Worm (Caenorhabditis elegans) whole organism, mixed stage, embryonic: ENCODE results near the gene msp-77.
A peak's percentile ranks its signal among the peaks of the same experiment; 100 is the strongest.

Source experiments
- M03D4.4 ChIP-seq: sonication (generic microtip); optimal IDR thresholded peaks from 2 replicates; lab custom pipeline; 2017; ENCODE audit warnings: mild to moderate bottlenecking, missing genetic modification characterization, missing compliant biosample characterization
- bed-3 ChIP-seq: fragments of 200-800 bp; sonication (Bioruptor generic); optimal IDR thresholded peaks from 3 replicates; lab custom pipeline; 2018; ENCODE audit warnings: mild to moderate bottlenecking, missing genetic modification characterization, moderate library complexity, missing compliant biosample characterization
- blmp-1 ChIP-seq: fragments of 150-350 bp; optimal IDR thresholded peaks from 2 replicates; lab custom pipeline; 2014; ENCODE audit warnings: missing biosample characterization, missing genetic modification characterization
- ceh-43 ChIP-seq: fragments of 200-800 bp; sonication (Bioruptor generic); optimal IDR thresholded peaks from 2 replicates; lab custom pipeline; 2018; ENCODE audit warnings: mild to moderate bottlenecking, missing genetic modification characterization, moderate library complexity, missing compliant biosample characterization
- ceh-83 ChIP-seq: fragments of 200-800 bp; sonication (Bioruptor generic); optimal IDR thresholded peaks from 2 replicates; lab custom pipeline; 2018; ENCODE audit warnings: mild to moderate bottlenecking, missing genetic modification characterization, missing compliant biosample characterization
- ces-1 ChIP-seq: fragments of 150-350 bp; optimal IDR thresholded peaks from 2 replicates; lab custom pipeline; 2014; ENCODE audit warnings: missing biosample characterization, missing genetic modification reagents, missing genetic modification characterization
- drap-1 ChIP-seq: fragments of 200-800 bp; sonication (Bioruptor generic); optimal IDR thresholded peaks from 3 replicates; lab custom pipeline; 2018; ENCODE audit warnings: mild to moderate bottlenecking, missing genetic modification characterization, missing compliant biosample characterization
- elt-1 ChIP-seq: sonication (generic microtip); optimal IDR thresholded peaks from 2 replicates; lab custom pipeline; 2017; ENCODE audit warnings: missing genetic modification characterization, mild to moderate bottlenecking, missing compliant biosample characterization, antibody characterized with exemption, moderate library complexity, borderline replicate concordance; ENCODE audit not compliant: insufficient read depth
- elt-3 ChIP-seq: fragments of 150-350 bp; optimal IDR thresholded peaks from 2 replicates; lab custom pipeline; 2014; ENCODE audit warnings: missing biosample characterization, missing genetic modification characterization
- flh-1 ChIP-seq: fragments of 200-800 bp; sonication (Bioruptor generic); optimal IDR thresholded peaks from 2 replicates; lab custom pipeline; 2018; ENCODE audit warnings: mild to moderate bottlenecking, missing genetic modification characterization, moderate library complexity, missing compliant biosample characterization
- hlh-1 ChIP-seq: fragments of 150-350 bp; optimal IDR thresholded peaks from 2 replicates; lab custom pipeline; 2014; ENCODE audit warnings: missing biosample characterization, missing genetic modification reagents, missing genetic modification characterization
- lin-13 ChIP-seq: fragments of 150-350 bp; optimal IDR thresholded peaks from 2 replicates; lab custom pipeline; 2014; ENCODE audit warnings: missing biosample characterization, missing genetic modification characterization
- lin-32 ChIP-seq: fragments of 200-800 bp; sonication (Bioruptor generic); optimal IDR thresholded peaks from 2 replicates; lab custom pipeline; 2018; ENCODE audit warnings: mild to moderate bottlenecking, missing genetic modification characterization, missing compliant biosample characterization
- lsy-2 ChIP-seq: fragments of 150-350 bp; optimal IDR thresholded peaks from 2 replicates; lab custom pipeline; 2014; ENCODE audit warnings: missing biosample characterization, missing genetic modification characterization
- mab-5 ChIP-seq: fragments of 150-350 bp; optimal IDR thresholded peaks from 2 replicates; lab custom pipeline; 2014; ENCODE audit warnings: missing biosample characterization, missing genetic modification characterization
- mep-1 ChIP-seq: fragments of 150-350 bp; optimal IDR thresholded peaks from 2 replicates; lab custom pipeline; 2017; ENCODE audit warnings: missing biosample characterization, missing genetic modification reagents, missing genetic modification characterization, inconsistent platforms
- mls-2 ChIP-seq: sonication (generic microtip); optimal IDR thresholded peaks from 2 replicates; lab custom pipeline; 2016; ENCODE audit warnings: mild to moderate bottlenecking, missing genetic modification characterization, moderate library complexity, missing compliant biosample characterization
- nhr-12 ChIP-seq: fragments of 150-350 bp; optimal IDR thresholded peaks from 2 replicates; lab custom pipeline; 2014; ENCODE audit warnings: missing biosample characterization, missing genetic modification characterization
- nhr-237 ChIP-seq: fragments of 150-350 bp; optimal IDR thresholded peaks from 2 replicates; lab custom pipeline; 2014; ENCODE audit warnings: missing biosample characterization, missing genetic modification characterization
- nhr-28 ChIP-seq: fragments of 150-350 bp; optimal IDR thresholded peaks from 2 replicates; lab custom pipeline; 2014; ENCODE audit warnings: missing biosample characterization, missing genetic modification characterization
- nhr-76 ChIP-seq: sonication (generic microtip); optimal IDR thresholded peaks from 2 replicates; lab custom pipeline; 2017; ENCODE audit warnings: missing biosample characterization, missing genetic modification characterization
- pha-4 ChIP-seq: fragments of 150-350 bp; optimal IDR thresholded peaks from 2 replicates; lab custom pipeline; 2018; ENCODE audit warnings: missing biosample characterization, missing genetic modification reagents, missing genetic modification characterization
- sptf-1 ChIP-seq: sonication (generic microtip); optimal IDR thresholded peaks from 2 replicates; lab custom pipeline; 2017; ENCODE audit warnings: mild to moderate bottlenecking, missing genetic modification characterization, moderate library complexity, missing compliant biosample characterization
- tbx-8 ChIP-seq: fragments of 200-800 bp; sonication (Bioruptor generic); optimal IDR thresholded peaks from 2 replicates; lab custom pipeline; 2018; ENCODE audit warnings: mild to moderate bottlenecking, missing genetic modification characterization, moderate library complexity, missing compliant biosample characterization
- unc-120 ChIP-seq: sonication (generic microtip); optimal IDR thresholded peaks from 2 replicates; lab custom pipeline; 2017; ENCODE audit warnings: missing genetic modification characterization, missing compliant biosample characterization; ENCODE audit not compliant: poor library complexity, severe bottlenecking
- unc-39 ChIP-seq: fragments of 150-350 bp; optimal IDR thresholded peaks from 2 replicates; lab custom pipeline; 2014; ENCODE audit warnings: missing biosample characterization, missing genetic modification characterization
- unc-62 ChIP-seq: fragments of 150-350 bp; optimal IDR thresholded peaks from 2 replicates; lab custom pipeline; 2014; ENCODE audit warnings: missing biosample characterization, missing genetic modification reagents, missing genetic modification characterization
- ztf-11 ChIP-seq: fragments of 150-350 bp; optimal IDR thresholded peaks from 2 replicates; lab custom pipeline; 2014; ENCODE audit warnings: missing biosample characterization, missing genetic modification characterization

msp-77 gene

ce11 chrIV:9869344-9869743 lies 25.1 kb upstream of the msp-77 start:
- no peak for TF ChIP-seq elt-3
- no peak for TF ChIP-seq lin-13 (tag; lab: Kevin White, UChicago)

- TF ChIP-seq mab-5 (no peak), bed-3 (no peak), ztf-11 (tag; lab: Kevin White, UChicago) (no peak), unc-39 (tag; lab: Kevin White, UChicago) (no peak), mep-1 (no peak), nhr-237 (tag; lab: Kevin White, UChicago) (no peak), tbx-8 (GFP tag; lab: Kevin White, UChicago) (no peak), nhr-28 (tag; lab: Kevin White, UChicago) (no peak), mls-2 (tag; lab: Kevin White, UChicago) (no peak)
These were observed 22.2 kb upstream of the msp-77 start for ce11 chrIV:9872210-9872609.

- TF ChIP-seq nhr-76 (tag; lab: Kevin White, UChicago) (no peak), sptf-1 (tag; lab: Kevin White, UChicago) (no peak), unc-120 (tag; lab: Kevin White, UChicago) (no peak), drap-1 (GFP tag; lab: Kevin White, UChicago) (no peak), ceh-83 (GFP tag; lab: Kevin White, UChicago) (no peak), bed-3 (no peak), nhr-12 (tag; lab: Kevin White, UChicago) (no peak), lin-32 (GFP tag; lab: Kevin White, UChicago) (no peak)
These were observed 21.6 kb upstream of the msp-77 start for ce11 chrIV:9872786-9873185.

- peak; percentile 66 for TF ChIP-seq hlh-1 (tag; lab: Kevin White, UChicago)
- TF ChIP-seq flh-1 (GFP tag; lab: Kevin White, UChicago), result no peak
- no peak for TF ChIP-seq mls-2 (tag; lab: Kevin White, UChicago)
- TF ChIP-seq pha-4 (tag; lab: Kevin White, UChicago), result peak; percentile 38
- no peak for TF ChIP-seq elt-3
- no peak for TF ChIP-seq lsy-2 (tag; lab: Kevin White, UChicago)
- peak; percentile 7 for TF ChIP-seq nhr-237 (tag; lab: Kevin White, UChicago)
- TF ChIP-seq bed-3, result no peak
- peak; percentile 28 for TF ChIP-seq ces-1 (GFP tag; lab: Kevin White, UChicago)
- no peak for TF ChIP-seq tbx-8 (GFP tag; lab: Kevin White, UChicago)
- TF ChIP-seq unc-62 (GFP tag; lab: Kevin White, UChicago), result peak; percentile 64
- peak; percentile 61 for TF ChIP-seq unc-120 (tag; lab: Kevin White, UChicago)
These were observed 20.6 kb upstream of the msp-77 start for ce11 chrIV:9873837-9874236.

ce11 chrIV:9875646-9876045 lies 18.8 kb upstream of the msp-77 start:
- TF ChIP-seq unc-120 (tag; lab: Kevin White, UChicago), result no peak
- TF ChIP-seq, all 35 proteins: peak for 0

ce11 chrIV:9878893-9879379 lies 15.5 kb upstream of the msp-77 start, which contains the start of gene nhr-4:
Gene nhr-4, plus strand, starts transcription at chrIV:9879329.
- no peak for TF ChIP-seq elt-1 (tag; lab: Kevin White, UChicago)
- no peak for TF ChIP-seq blmp-1 (tag; lab: Kevin White, UChicago)
- no peak for TF ChIP-seq pha-4 (tag; lab: Kevin White, UChicago)
- no peak for TF ChIP-seq ceh-43
- TF ChIP-seq nhr-237 (tag; lab: Kevin White, UChicago), result no peak
- TF ChIP-seq bed-3, result no peak
- TF ChIP-seq M03D4.4, result no peak
- no peak for TF ChIP-seq ceh-83 (GFP tag; lab: Kevin White, UChicago)
- no peak for TF ChIP-seq drap-1 (GFP tag; lab: Kevin White, UChicago)

ce11 chrIV:9884257-9884656 lies 10.2 kb upstream of the msp-77 start, which contains the start of the genes prp-18 and mccc-1:
Gene prp-18, minus strand, starts transcription at chrIV:9884383.
Gene mccc-1, plus strand, starts transcription at chrIV:9884570.
- TF ChIP-seq lin-13 (tag; lab: Kevin White, UChicago) (no peak), ceh-43 (no peak), mep-1 (peak; percentile 46), M03D4.4 (no peak), blmp-1 (tag; lab: Kevin White, UChicago) (no peak), bed-3 (no peak), pha-4 (tag; lab: Kevin White, UChicago) (peak; percentile 36), nhr-12 (tag; lab: Kevin White, UChicago) (no peak), drap-1 (GFP tag; lab: Kevin White, UChicago) (no peak), hlh-1 (tag; lab: Kevin White, UChicago) (no peak), lin-32 (GFP tag; lab: Kevin White, UChicago) (no peak), elt-1 (tag; lab: Kevin White, UChicago) (no peak), elt-3 (no peak), ces-1 (GFP tag; lab: Kevin White, UChicago) (peak; percentile 87), lsy-2 (tag; lab: Kevin White, UChicago) (no peak), ceh-83 (GFP tag; lab: Kevin White, UChicago) (no peak), ztf-11 (tag; lab: Kevin White, UChicago) (no peak)
